Fruit fly (Drosophila melanogaster) whole organism, embryonic: Measurements from ENCODE around the gene Nazo.

Source experiments
- Atf6 ChIP-seq: fragments of 200-800 bp; sonication (Bioruptor generic); IDR thresholded peaks from 2 replicates; pipeline ENCODE4 v1.3.6; 2022; ENCODE audit warnings: missing biosample characterization, missing genetic modification characterization
- Awh ChIP-seq: fragments of 200-800 bp; sonication (Bioruptor generic); IDR thresholded peaks from 2 replicates; pipeline ENCODE4, ENCODE4 v1.3.6; 2022; ENCODE audit warnings: missing biosample characterization, missing genetic modification characterization
- Bdp1 ChIP-seq: fragments of 200-800 bp; sonication (Bioruptor generic); optimal IDR thresholded peaks from 3 replicates; lab custom pipeline; 2016; ENCODE audit warnings: missing biosample characterization, missing genetic modification characterization
- CG10979 ChIP-seq: fragments of 200-800 bp; sonication (Bioruptor generic); optimal IDR thresholded peaks from 2 replicates; lab custom pipeline; 2018; ENCODE audit warnings: missing biosample characterization, mild to moderate bottlenecking, missing genetic modification characterization, moderate library complexity
- CG11247 ChIP-seq: fragments of 200-800 bp; sonication (Bioruptor generic); IDR thresholded peaks from 2 replicates; pipeline ENCODE4 v1.3.6; 2022; ENCODE audit warnings: missing biosample characterization, missing genetic modification characterization
- CG12391 ChIP-seq: fragments of 200-800 bp; sonication (Bioruptor generic); optimal IDR thresholded peaks from 3 replicates; lab custom pipeline; 2018; ENCODE audit warnings: missing biosample characterization, mild to moderate bottlenecking, missing genetic modification characterization, moderate library complexity
- CG12744 ChIP-seq: fragments of 200-800 bp; sonication (Bioruptor generic); optimal IDR thresholded peaks from 2 replicates; lab custom pipeline; 2016; ENCODE audit warnings: missing biosample characterization, missing genetic modification characterization
- CG12769 ChIP-seq: fragments of 200-800 bp; sonication (Bioruptor generic); optimal IDR thresholded peaks from 2 replicates; lab custom pipeline; 2019; ENCODE audit warnings: missing biosample characterization, mild to moderate bottlenecking, missing genetic modification characterization, moderate library complexity
- CG15269 ChIP-seq: fragments of 200-800 bp; sonication (Bioruptor generic); optimal IDR thresholded peaks from 2 replicates; lab custom pipeline; 2018; ENCODE audit warnings: missing biosample characterization, mild to moderate bottlenecking, missing genetic modification characterization, moderate library complexity
- CG1602 ChIP-seq: fragments of 200-800 bp; sonication (Bioruptor generic); optimal IDR thresholded peaks from 3 replicates; lab custom pipeline; 2016; ENCODE audit warnings: missing biosample characterization, missing genetic modification characterization
- CG17359 ChIP-seq: fragments of 200-800 bp; sonication (Bioruptor generic); optimal IDR thresholded peaks from 3 replicates; lab custom pipeline; 2018; ENCODE audit warnings: missing biosample characterization, mild to moderate bottlenecking, missing genetic modification characterization, moderate library complexity
- CG18476 ChIP-seq: fragments of 200-800 bp; sonication (Bioruptor generic); optimal IDR thresholded peaks from 2 replicates; lab custom pipeline; 2016; ENCODE audit warnings: missing biosample characterization, mild to moderate bottlenecking, missing genetic modification characterization
- CG18619 ChIP-seq: fragments of 200-800 bp; sonication (Bioruptor generic); optimal IDR thresholded peaks from 3 replicates; lab custom pipeline; 2017; ENCODE audit warnings: missing biosample characterization, mild to moderate bottlenecking, missing genetic modification characterization
- CG3726 ChIP-seq: fragments of 200-800 bp; sonication (Bioruptor generic); IDR thresholded peaks from 3 replicates; pipeline ENCODE4, ENCODE4 v1.3.6; 2022; ENCODE audit warnings: missing biosample characterization, missing genetic modification characterization
- CG6765 ChIP-seq: fragments of 200-800 bp; sonication (Bioruptor generic); optimal IDR thresholded peaks from 3 replicates; lab custom pipeline; 2017; ENCODE audit warnings: missing biosample characterization, mild to moderate bottlenecking, missing genetic modification characterization
- CG8089 ChIP-seq: fragments of 200-800 bp; sonication (Bioruptor generic); optimal IDR thresholded peaks from 3 replicates; lab custom pipeline; 2016; ENCODE audit warnings: missing biosample characterization, missing genetic modification characterization
- CG8281 ChIP-seq: fragments of 200-800 bp; sonication (Bioruptor generic); optimal IDR thresholded peaks from 2 replicates; lab custom pipeline; 2018; ENCODE audit warnings: missing biosample characterization, mild to moderate bottlenecking, missing genetic modification characterization, moderate library complexity
- CG8388 ChIP-seq: fragments of 200-800 bp; sonication (Bioruptor generic); optimal IDR thresholded peaks from 2 replicates; lab custom pipeline; 2019; ENCODE audit warnings: missing biosample characterization, mild to moderate bottlenecking, missing genetic modification characterization, moderate library complexity
- D19B ChIP-seq: fragments of 200-800 bp; sonication (Bioruptor generic); optimal IDR thresholded peaks from 2 replicates; lab custom pipeline; 2017; ENCODE audit warnings: missing biosample characterization, mild to moderate bottlenecking, missing genetic modification characterization
- Doc3 ChIP-seq: fragments of 200-800 bp; sonication (Bioruptor generic); IDR thresholded peaks from 3 replicates; pipeline ENCODE4 v1.3.6; 2022; ENCODE audit warnings: missing biosample characterization, missing genetic modification characterization; ENCODE audit not compliant: partially characterized antibody
- Drgx ChIP-seq: fragments of 200-800 bp; sonication (Bioruptor generic); IDR thresholded peaks from 2 replicates; pipeline ENCODE4 v1.3.6; 2022; ENCODE audit warnings: missing biosample characterization, missing genetic modification characterization
- Gug ChIP-seq: fragments of 200-800 bp; sonication (Bioruptor generic); IDR thresholded peaks from 4 replicates; pipeline ENCODE4 v1.3.6; 2022; ENCODE audit warnings: missing biosample characterization, missing genetic modification characterization
- HmgD ChIP-seq: fragments of 200-800 bp; sonication (Bioruptor generic); optimal IDR thresholded peaks from 3 replicates; lab custom pipeline; 2016; ENCODE audit warnings: missing biosample characterization, missing genetic modification characterization
- MBD-R2 ChIP-seq: fragments of 200-800 bp; sonication (Bioruptor generic); IDR thresholded peaks from 2 replicates; pipeline ENCODE4 v1.3.6; 2022; ENCODE audit warnings: missing biosample characterization, missing genetic modification characterization
- Mad ChIP-seq: fragments of 200-800 bp; sonication (Bioruptor generic); optimal IDR thresholded peaks from 2 replicates; lab custom pipeline; 2016; ENCODE audit warnings: missing biosample characterization, missing genetic modification characterization
- NC2α ChIP-seq: fragments of 200-800 bp; sonication (Bioruptor generic); optimal IDR thresholded peaks from 2 replicates; lab custom pipeline; 2016; ENCODE audit warnings: missing biosample characterization, missing genetic modification characterization
- NFAT ChIP-seq: fragments of 200-800 bp; sonication (Bioruptor generic); IDR thresholded peaks from 2 replicates; pipeline ENCODE4 v1.3.6; 2022; ENCODE audit warnings: missing biosample characterization, missing genetic modification characterization
- Sox102F ChIP-seq: fragments of 200-800 bp; sonication (Bioruptor generic); optimal IDR thresholded peaks from 2 replicates; lab custom pipeline; 2018; ENCODE audit warnings: missing biosample characterization, mild to moderate bottlenecking, missing genetic modification characterization, moderate library complexity
- aop ChIP-seq: fragments of 200-800 bp; sonication (Bioruptor generic); IDR thresholded peaks from 2 replicates; pipeline ENCODE4 v1.3.6; 2022; ENCODE audit warnings: missing biosample characterization, missing genetic modification characterization
- az2 ChIP-seq: fragments of 200-800 bp; sonication (Bioruptor generic); optimal IDR thresholded peaks from 3 replicates; lab custom pipeline; 2016; ENCODE audit warnings: missing biosample characterization, missing genetic modification characterization
- cato ChIP-seq: fragments of 200-800 bp; sonication (Bioruptor generic); optimal IDR thresholded peaks from 2 replicates; lab custom pipeline; 2016; ENCODE audit warnings: missing biosample characterization, missing genetic modification characterization, borderline replicate concordance
- cwo ChIP-seq: fragments of 200-800 bp; sonication (Bioruptor generic); optimal IDR thresholded peaks from 3 replicates; lab custom pipeline; 2017; ENCODE audit warnings: missing biosample characterization, missing genetic modification characterization, mild to moderate bottlenecking, moderate library complexity, missing genetic modification reagents
- dan ChIP-seq: fragments of 200-800 bp; sonication (Bioruptor generic); IDR thresholded peaks from 2 replicates; pipeline ENCODE4 v1.3.6; 2022; ENCODE audit warnings: missing biosample characterization, missing genetic modification characterization
- fru ChIP-seq: fragments of >200 bp; optimal IDR thresholded peaks from 2 replicates; lab custom pipeline; 2017
- gem ChIP-seq: fragments of 200-800 bp; sonication (Bioruptor generic); optimal IDR thresholded peaks from 2 replicates; lab custom pipeline; 2019; ENCODE audit warnings: missing biosample characterization, mild to moderate bottlenecking, missing genetic modification characterization, moderate library complexity
- ham ChIP-seq: fragments of 200-800 bp; sonication (Bioruptor generic); IDR thresholded peaks from 2 replicates; pipeline ENCODE4 v1.3.6; 2022; ENCODE audit warnings: missing biosample characterization, missing genetic modification characterization
- inv ChIP-seq: fragments of 200-800 bp; sonication (Bioruptor generic); IDR thresholded peaks from 2 replicates; pipeline ENCODE4 v1.3.6; 2022; ENCODE audit warnings: missing biosample characterization, missing genetic modification characterization; ENCODE audit not compliant: partially characterized antibody
- jigr1 ChIP-seq: fragments of 200-800 bp; sonication (Bioruptor generic); IDR thresholded peaks from 3 replicates; pipeline ENCODE4 v1.3.6; 2022; ENCODE audit warnings: missing biosample characterization, missing genetic modification characterization
- lbe ChIP-seq: fragments of 200-800 bp; sonication (Bioruptor generic); optimal IDR thresholded peaks from 2 replicates; lab custom pipeline; 2016; ENCODE audit warnings: missing biosample characterization, mild to moderate bottlenecking, missing genetic modification characterization
- nmo ChIP-seq: fragments of 200-800 bp; sonication (Bioruptor generic); optimal IDR thresholded peaks from 2 replicates; lab custom pipeline; 2018; ENCODE audit warnings: missing biosample characterization, mild to moderate bottlenecking, missing genetic modification characterization, moderate library complexity
- onecut ChIP-seq: fragments of 200-800 bp; sonication (Bioruptor generic); IDR thresholded peaks from 2 replicates; pipeline ENCODE4 v1.3.6; 2022; ENCODE audit warnings: missing biosample characterization, missing genetic modification characterization
- sc ChIP-seq, 3 experiments: fragments of >200 bp in 2 of 3; fragments of 200-800 bp in 1 of 3; sonication (Bioruptor generic) in 1 of 3; optimal IDR thresholded peaks; 2 replicates in 2 of 3; 3 replicates in 1 of 3; lab custom pipeline; 2017; ENCODE audit warnings: mild to moderate bottlenecking in 1 of 3, missing biosample characterization in 1 of 3, missing genetic modification characterization in 1 of 3, missing genetic modification reagents in 1 of 3
- seq ChIP-seq: fragments of 200-800 bp; sonication (Bioruptor generic); IDR thresholded peaks from 2 replicates; pipeline ENCODE4 v1.3.6; 2022; ENCODE audit warnings: missing biosample characterization, missing genetic modification characterization
- sisA ChIP-seq: fragments of 200-800 bp; sonication (Bioruptor generic); IDR thresholded peaks from 2 replicates; pipeline ENCODE4 v1.3.6; 2022; ENCODE audit warnings: missing biosample characterization, missing genetic modification characterization
- stwl ChIP-seq: fragments of 200-800 bp; sonication (Bioruptor generic); optimal IDR thresholded peaks from 3 replicates; lab custom pipeline; 2018; ENCODE audit warnings: missing biosample characterization, mild to moderate bottlenecking, missing genetic modification characterization, moderate library complexity
- sug ChIP-seq: fragments of 200-800 bp; optimal IDR thresholded peaks from 2 replicates; lab custom pipeline; 2019; ENCODE audit warnings: missing biosample characterization, mild to moderate bottlenecking, missing genetic modification characterization, moderate library complexity
- wor ChIP-seq: fragments of 200-800 bp; sonication (Bioruptor generic); IDR thresholded peaks from 2 replicates; pipeline ENCODE4 v1.3.6; 2022; ENCODE audit warnings: missing biosample characterization, missing genetic modification characterization
- zen ChIP-seq: fragments of 200-800 bp; sonication (Bioruptor generic); optimal IDR thresholded peaks from 3 replicates; lab custom pipeline; 2018; ENCODE audit warnings: missing biosample characterization, mild to moderate bottlenecking, missing genetic modification characterization, moderate library complexity

Nazo gene

dm6 chr3R:8264302-8265080, 23.2 kb upstream of the Nazo start, which contains the start of the genes RPA1 and Mcm2 (continued):
- peak; percentile 67 for TF ChIP-seq D19B (GFP tag; lab: Kevin White, UChicago)
- no peak for TF ChIP-seq NC2α (GFP tag; lab: Kevin White, UChicago)
- no peak for TF ChIP-seq CG8089 (GFP tag; lab: Kevin White, UChicago)
- TF ChIP-seq CG3726 (GFP tag; lab: Robert Waterston, UW) = peak; percentile 70; the same call in 1 of the 3 replicates
- TF ChIP-seq sisA (GFP tag; lab: Robert Waterston, UW) = peak; percentile 86
- TF ChIP-seq stwl (tag; lab: Kevin White, UChicago) = peak; percentile 42
- TF ChIP-seq nmo = peak; percentile 87
- peak; percentile 47; the same call in 1 of the 2 replicates for TF ChIP-seq wor (GFP tag; lab: Robert Waterston, UW)
- TF ChIP-seq Atf6 (GFP tag; lab: Robert Waterston, UW) = peak; percentile 50; the same call in 1 of the 2 replicates
- TF ChIP-seq CG10979 (tag; lab: Kevin White, UChicago) = peak; percentile 66
- TF ChIP-seq CG11247 (GFP tag; lab: Robert Waterston, UW) = peak; percentile 74
- TF ChIP-seq sug (tag; lab: Kevin White, UChicago) = peak; percentile 82
- TF ChIP-seq Sox102F (GFP tag; lab: Kevin White, UChicago) = peak; percentile 58
- no peak for TF ChIP-seq inv (GFP tag; lab: Robert Waterston, UW)
- peak; percentile 63 for TF ChIP-seq CG17359 (tag; lab: Kevin White, UChicago)
- peak; percentile 49 for TF ChIP-seq cwo
- no peak for TF ChIP-seq sc (optimal IDR thresholded peaks at IDR 0.05; lab: Kevin White, UChicago)
- peak; percentile 58 for TF ChIP-seq sc (GFP tag; optimal IDR thresholded peaks at IDR 0.05; lab: Kevin White, UChicago)
- peak; percentile 44 for TF ChIP-seq onecut (GFP tag; lab: Robert Waterston, UW)
- TF ChIP-seq fru (lab: Kevin White, UChicago) = no peak
- peak; percentile 80 for TF ChIP-seq CG18619 (GFP tag; lab: Kevin White, UChicago)
- no peak for TF ChIP-seq CG12769
- TF ChIP-seq zen = peak; percentile 38
- TF ChIP-seq cato (GFP tag; lab: Kevin White, UChicago) = peak; percentile 47
- TF ChIP-seq CG15269 (tag; lab: Kevin White, UChicago) = peak; percentile 78
- TF ChIP-seq Doc3 = no peak
- TF ChIP-seq CG8388 (GFP tag; lab: Kevin White, UChicago) = peak; percentile 66
- TF ChIP-seq az2 = peak; percentile 81
- TF ChIP-seq aop = peak; percentile 67; the same call in 1 of the 2 replicates
- TF ChIP-seq Awh = peak; percentile 37; the same call in 1 of the 2 replicates
- TF ChIP-seq jigr1 (GFP tag; lab: Robert Waterston, UW) = 0 out of 3 replicates have a peak, but pooled peaks have one; percentile 51
- peak; percentile 32 for TF ChIP-seq Mad (GFP tag; lab: Kevin White, UChicago)
- peak; percentile 78 for TF ChIP-seq MBD-R2
- TF ChIP-seq CG12391 = peak; percentile 81
- TF ChIP-seq ham (GFP tag; lab: Robert Waterston, UW) = no peak
- TF ChIP-seq CG12744 (GFP tag; lab: Kevin White, UChicago) = no peak
- peak; percentile 56 for TF ChIP-seq CG6765 (GFP tag; lab: Kevin White, UChicago)
- TF ChIP-seq NFAT = peak; percentile 93
- TF ChIP-seq CG8281 (tag; lab: Kevin White, UChicago) = peak; percentile 50
- peak; percentile 93 for TF ChIP-seq Gug
- TF ChIP-seq Bdp1 (GFP tag; lab: Kevin White, UChicago) = no peak
- peak; percentile 43; the same call in 1 of the 2 replicates for TF ChIP-seq seq (GFP tag; lab: Robert Waterston, UW)
- peak; percentile 49 for TF ChIP-seq lbe (GFP tag; lab: Kevin White, UChicago)
- peak; percentile 72 for TF ChIP-seq Drgx
- TF ChIP-seq HmgD = no peak
- TF ChIP-seq dan = no peak
- peak; percentile 50 for TF ChIP-seq CG18476 (GFP tag; lab: Kevin White, UChicago)
- peak; percentile 84 for TF ChIP-seq gem (tag; lab: Kevin White, UChicago)
- TF ChIP-seq CG1602 (GFP tag; lab: Kevin White, UChicago) = peak; percentile 78
